Worm (Caenorhabditis elegans): Measurements from ENCODE around the gene srab-8.

srab-8 gene

DNA sequence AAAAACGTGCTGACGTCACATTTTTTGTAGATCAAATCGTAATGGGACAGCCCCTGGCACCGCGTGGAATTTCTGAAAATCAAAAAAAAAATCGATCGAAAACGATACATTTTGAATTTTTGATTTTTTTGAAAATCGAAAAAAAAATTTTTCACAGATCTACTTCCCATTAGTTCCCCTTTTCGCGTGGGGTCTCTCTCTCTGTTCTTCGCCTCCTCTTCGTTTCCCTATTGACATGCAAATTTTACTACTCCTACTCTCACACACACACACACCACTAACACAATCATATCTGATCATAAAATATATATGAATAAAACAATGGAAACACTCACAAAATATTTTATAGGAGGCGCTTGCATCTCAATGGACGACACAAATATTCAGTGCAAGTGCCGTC is 42.3 kb downstream of the srab-8 start (continued):
- TF ChIP-seq nhr-232 (tag; optimal IDR thresholded peaks at IDR 0.05) (no peak), sdc-2 (tag; optimal IDR thresholded peaks at IDR 0.05) (no peak), T23F11.4 (GFP tag; optimal IDR thresholded peaks at IDR 0.05) (no peak), tbx-7 (tag; optimal IDR thresholded peaks at IDR 0.05) (peak; percentile 28), C08G9.2 (tag; optimal IDR thresholded peaks at IDR 0.05) (peak; percentile 69), hlh-13 (GFP tag; optimal IDR thresholded peaks at IDR 0.05) (no peak), ama-1 (optimal IDR thresholded peaks at IDR 0.05) (no peak), F13H6.1 (tag; optimal IDR thresholded peaks at IDR 0.05) (no peak), ceh-9 (tag; optimal IDR thresholded peaks at IDR 0.05) (no peak)

DNA sequence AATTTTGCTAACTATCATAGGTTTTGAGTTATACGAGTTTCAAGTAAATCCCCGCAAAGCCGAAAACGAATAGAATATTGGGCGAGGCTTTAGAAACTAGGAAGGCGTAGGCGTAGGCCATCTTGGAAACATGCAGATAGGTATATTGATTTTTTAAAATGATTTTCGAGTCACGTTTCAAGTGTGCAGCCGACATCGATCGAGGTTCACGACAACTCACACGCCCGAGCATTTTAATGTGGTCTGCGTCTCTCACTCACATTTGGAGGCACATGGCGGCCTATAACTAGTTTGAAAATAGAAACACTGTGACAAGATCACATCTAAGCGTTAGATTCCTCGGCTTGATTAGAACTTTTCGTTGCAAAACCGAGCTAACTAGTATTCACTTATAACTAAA is 51.1 kb downstream of the srab-8 start, which contains the start of gene K08D9.2:
Gene K08D9.2 (plus strand): TSS at position 301 of the 400 bp plus-strand sequence.
- TF ChIP-seq hlh-6 (tag; optimal IDR thresholded peaks at IDR 0.05): no peak
- TF ChIP-seq F13H6.1 (tag; optimal IDR thresholded peaks at IDR 0.05): no peak
- TF ChIP-seq C08G9.2 (tag; optimal IDR thresholded peaks at IDR 0.05): no peak
- TF ChIP-seq unc-3 (GFP tag; conservative IDR thresholded peaks at IDR 0.05): no peak
- no peak for TF ChIP-seq unc-3 (tag; optimal IDR thresholded peaks at IDR 0.05)
- no peak for TF ChIP-seq zip-5 (tag; optimal IDR thresholded peaks at IDR 0.05)
- TF ChIP-seq ztf-16 (tag; optimal IDR thresholded peaks at IDR 0.05): no peak
- no peak for TF ChIP-seq unc-55 (GFP tag; optimal IDR thresholded peaks at IDR 0.05)
- TF ChIP-seq sox-2 (GFP tag; IDR thresholded peaks at IDR 0.05): no peak
